Worm (Caenorhabditis elegans) whole organism, L2 larva: ENCODE measurements around the gene Y37A1B.4.

Experiments
- blmp-1 ChIP-seq: sonication (generic microtip); optimal IDR thresholded peaks from 2 replicates; lab custom pipeline; 2017; ENCODE audit warnings: missing genetic modification characterization, mild to moderate bottlenecking, missing compliant biosample characterization, antibody characterized with exemption, moderate library complexity; ENCODE audit not compliant: insufficient read depth
- elt-3 ChIP-seq: sonication (generic microtip); optimal IDR thresholded peaks from 2 replicates; lab custom pipeline; 2017; ENCODE audit warnings: missing biosample characterization, missing genetic modification characterization
- nhr-11 ChIP-seq: fragments of 150-350 bp; optimal IDR thresholded peaks from 2 replicates; lab custom pipeline; 2014; ENCODE audit warnings: missing biosample characterization, missing genetic modification characterization
- nhr-237 ChIP-seq: fragments of 150-350 bp; optimal IDR thresholded peaks from 2 replicates; lab custom pipeline; 2014; ENCODE audit warnings: missing biosample characterization, missing genetic modification characterization
- skn-1 ChIP-seq: sonication (generic microtip); optimal IDR thresholded peaks from 2 replicates; lab custom pipeline; 2017; ENCODE audit warnings: missing biosample characterization, missing genetic modification characterization
- snpc-4 ChIP-seq: fragments of 150-350 bp; optimal IDR thresholded peaks from 2 replicates; lab custom pipeline; 2014; ENCODE audit warnings: missing biosample characterization, missing genetic modification characterization
- unc-62 ChIP-seq: fragments of 150-350 bp; optimal IDR thresholded peaks from 2 replicates; lab custom pipeline; 2014; ENCODE audit warnings: missing biosample characterization, missing genetic modification reagents, missing genetic modification characterization
- ztf-11 ChIP-seq: sonication (generic microtip); optimal IDR thresholded peaks from 2 replicates; lab custom pipeline; 2017; ENCODE audit warnings: missing biosample characterization, missing genetic modification characterization

DNA sequence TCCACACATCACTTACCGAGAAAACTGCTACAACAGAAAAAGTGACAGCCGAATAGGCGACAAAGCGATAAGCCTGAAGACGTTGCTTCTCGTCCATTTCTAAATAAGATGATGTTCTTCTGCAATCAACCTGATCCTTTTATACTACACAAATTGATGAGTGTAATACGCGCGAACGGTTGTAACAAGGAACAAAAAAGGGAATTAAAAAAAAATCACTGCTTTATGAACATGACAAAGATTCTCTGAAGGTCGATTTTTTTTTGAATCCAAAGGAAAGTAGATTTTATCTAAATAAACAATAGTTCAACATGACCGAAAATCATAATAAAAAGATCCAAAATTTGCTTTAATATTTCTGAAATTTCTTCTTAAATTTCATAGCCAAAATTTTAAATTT lies 38.7 kb upstream of the Y37A1B.4 start, which contains the start of gene col-133:
- TF ChIP-seq blmp-1 (no peak), ztf-11 (no peak), unc-62 (GFP tag; lab: Kevin White, UChicago) (no peak), elt-3 (tag; lab: Kevin White, UChicago) (no peak), skn-1 (tag; lab: Kevin White, UChicago) (no peak), nhr-237 (tag; lab: Kevin White, UChicago) (no peak), nhr-11 (no peak), snpc-4 (no peak)
